Fruit fly (Drosophila melanogaster): ENCODE measurements around the gene Sfxn1-3.

- no peak for TF ChIP-seq Oaz (GFP tag; IDR thresholded peaks at IDR 0.05)
- no peak for TF ChIP-seq Stat92E (GFP tag; optimal IDR thresholded peaks at IDR 0.05)
- no peak for TF ChIP-seq klu (GFP tag; IDR thresholded peaks at IDR 0.05)
- no peak for TF ChIP-seq NC2α (GFP tag; optimal IDR thresholded peaks at IDR 0.05)
- TF ChIP-seq CG18619 (GFP tag; optimal IDR thresholded peaks at IDR 0.05), result no peak
- no peak for TF ChIP-seq chn (GFP tag; optimal IDR thresholded peaks at IDR 0.05)
- no peak for TF ChIP-seq CG31224 (GFP tag; IDR thresholded peaks at IDR 0.05)
- TF ChIP-seq Hr39 (optimal IDR thresholded peaks at IDR 0.05), result no peak
- peak; percentile 60; the same call in 1 of the 3 replicates for TF ChIP-seq Dbx (GFP tag; IDR thresholded peaks at IDR 0.05)
Measured at dm6 chr3R:4381079-4381919, 2.9 kb downstream of the Sfxn1-3 start, which contains the start of gene Cont.
